Worm (Caenorhabditis elegans) whole organism, midembryonic: Measurements from ENCODE around the gene F48E3.9.

Source experiments
- T22C8.4 ChIP-seq: fragments of 200-800 bp; sonication (Bioruptor generic); IDR thresholded peaks from 2 replicates; pipeline ENCODE4 v1.3.6; 2022; ENCODE audit warnings: missing genetic modification characterization, missing compliant biosample characterization
- cog-1 ChIP-seq: sonication (generic microtip); optimal IDR thresholded peaks from 2 replicates; lab custom pipeline; 2016; ENCODE audit warnings: missing genetic modification characterization, missing compliant biosample characterization
- flt-1 ChIP-seq: fragments of 200-800 bp; sonication (Bioruptor generic); IDR thresholded peaks from 2 replicates; pipeline ENCODE4 v1.3.6; 2022; ENCODE audit warnings: missing genetic modification characterization, missing compliant biosample characterization
- klf-2 ChIP-seq: fragments of 200-800 bp; sonication (Bioruptor generic); conservative IDR thresholded peaks from 2 replicates; pipeline ENCODE4 v1.3.6; 2022; ENCODE audit warnings: missing genetic modification reagents, missing genetic modification characterization, missing compliant biosample characterization
- med-1 ChIP-seq: sonication (generic microtip); optimal IDR thresholded peaks from 2 replicates; lab custom pipeline; 2017; ENCODE audit warnings: missing genetic modification characterization, mild to moderate bottlenecking, missing compliant biosample characterization, antibody characterized with exemption, missing genetic modification reagents; ENCODE audit not compliant: insufficient read depth
- ref-1 ChIP-seq: fragments of 200-800 bp; sonication (Bioruptor generic); conservative IDR thresholded peaks from 2 replicates; pipeline ENCODE4 v1.3.6; 2022; ENCODE audit warnings: missing genetic modification reagents, missing genetic modification characterization, missing compliant biosample characterization
- tab-1 ChIP-seq: fragments of 200-800 bp; sonication (Bioruptor generic); IDR thresholded peaks from 2 replicates; pipeline ENCODE4 v1.3.6; 2022; ENCODE audit warnings: missing genetic modification characterization, missing compliant biosample characterization
- ztf-23 ChIP-seq: fragments of 200-800 bp; sonication (Bioruptor generic); IDR thresholded peaks from 2 replicates; pipeline ENCODE4 v1.3.6; 2022; ENCODE audit warnings: missing genetic modification reagents, missing genetic modification characterization, missing compliant biosample characterization
- ztf-29 ChIP-seq: fragments of 200-800 bp; sonication (Bioruptor generic); IDR thresholded peaks from 2 replicates; pipeline ENCODE4 v1.3.6; 2022; ENCODE audit warnings: missing genetic modification reagents, missing genetic modification characterization, missing compliant biosample characterization

DNA sequence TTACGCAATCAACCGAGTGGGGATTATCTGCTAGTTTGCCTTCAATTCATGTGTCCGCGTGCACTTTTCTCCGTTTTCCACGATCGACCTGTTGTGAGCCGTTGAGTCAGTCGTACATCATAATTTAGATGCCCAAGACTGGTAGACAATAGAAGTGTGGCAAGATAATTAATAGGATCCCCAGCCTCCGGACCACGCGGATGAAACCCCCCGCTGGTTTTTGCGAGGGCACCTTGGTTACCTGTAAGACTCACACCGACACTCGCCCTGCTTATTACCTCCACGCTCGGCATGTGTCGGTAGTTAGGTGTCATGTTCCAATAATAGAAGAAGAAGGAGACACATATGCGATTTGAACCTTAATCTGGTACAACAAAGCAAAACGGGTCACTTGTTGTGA lies 24.9 kb upstream of the F48E3.9 start:
- TF ChIP-seq T22C8.4 (GFP tag; lab: Robert Waterston, UW) (no peak), med-1 (GFP tag; lab: Kevin White, UChicago) (no peak), ref-1 (GFP tag; lab: Robert Waterston, UW) (no peak), klf-2 (GFP tag; lab: Robert Waterston, UW) (no peak), cog-1 (tag; lab: Kevin White, UChicago) (no peak), ztf-29 (GFP tag; lab: Robert Waterston, UW) (no peak), flt-1 (0 out of 2 replicates have a peak, but pooled peaks have one; percentile 15), ztf-23 (GFP tag; lab: Robert Waterston, UW) (no peak), tab-1 (GFP tag; lab: Robert Waterston, UW) (no peak)
